Fruit fly (Drosophila melanogaster): ENCODE results near the gene Sems.

The Sems gene

DNA sequence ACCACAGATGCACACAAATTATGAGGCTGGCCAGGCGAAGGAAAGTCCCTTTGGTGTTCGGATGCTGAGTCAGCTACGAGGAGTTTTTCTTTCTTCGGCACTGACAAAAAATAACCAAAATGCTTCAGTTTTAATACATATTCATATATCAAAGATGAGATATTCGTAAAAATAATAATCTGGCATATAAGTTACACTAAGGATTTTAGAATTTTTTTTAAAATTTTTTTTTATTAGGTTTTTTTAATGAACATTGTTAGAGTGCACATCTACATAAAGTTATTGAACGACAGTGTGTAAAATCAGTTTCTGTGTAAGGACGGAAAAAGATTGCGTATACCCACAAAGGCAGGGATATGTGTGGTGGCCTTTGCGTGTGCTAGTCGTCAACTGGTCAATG lies 49.6 kb downstream of the Sems start:
- TF ChIP-seq dl (GFP tag; optimal IDR thresholded peaks at IDR 0.05; ENCODE audit: insufficient read depth in 1 of 2, partially characterized antibody in 2 of 2) (no peak), lola (GFP tag; optimal IDR thresholded peaks at IDR 0.05) (no peak), usp (GFP tag; optimal IDR thresholded peaks at IDR 0.05) (no peak), OdsH (GFP tag; optimal IDR thresholded peaks at IDR 0.05) (no peak), Jra (GFP tag; optimal IDR thresholded peaks at IDR 0.05) (no peak), ey (GFP tag; optimal IDR thresholded peaks at IDR 0.05) (no peak), sage (GFP tag; optimal IDR thresholded peaks at IDR 0.05) (no peak), Dif (GFP tag; optimal IDR thresholded peaks at IDR 0.05; ENCODE audit: partially characterized antibody) (no peak), GATAd (GFP tag; optimal IDR thresholded peaks at IDR 0.05) (no peak), br (GFP tag; optimal IDR thresholded peaks at IDR 0.05) (no peak), HLH106 (tag; optimal IDR thresholded peaks at IDR 0.05) (no peak), woc (GFP tag; optimal IDR thresholded peaks at IDR 0.05) (no peak), Hr83 (GFP tag; optimal IDR thresholded peaks at IDR 0.05; ENCODE audit: poor library complexity, severe bottlenecking) (no peak), Sp1 (GFP tag; optimal IDR thresholded peaks at IDR 0.05) (no peak)
